Worm (Caenorhabditis elegans) whole organism, mixed stage, embryonic: ENCODE results near the gene Y17D7B.10.
"Not testable (repeated sequence)": the region's sequence is repeated elsewhere in the genome, so short reads cannot be mapped to it uniquely, and the experiment has no call there.

Experiments used
- ces-1 ChIP-seq: fragments of 150-350 bp; optimal IDR thresholded peaks from 2 replicates; lab custom pipeline; 2014; ENCODE audit warnings: missing biosample characterization, missing genetic modification reagents, missing genetic modification characterization
- unc-62 ChIP-seq: fragments of 150-350 bp; optimal IDR thresholded peaks from 2 replicates; lab custom pipeline; 2014; ENCODE audit warnings: missing biosample characterization, missing genetic modification reagents, missing genetic modification characterization

ce11 chrV:18754328-18754727 is 29.2 kb upstream of the Y17D7B.10 start, which contains the start of gene clec-254:
- TF ChIP-seq unc-62; ces-1 (GFP tag; lab: Kevin White, UChicago): not testable (repeated sequence)
